Fruit fly (Drosophila melanogaster) S2 (cell line): ENCODE data around the gene CG15375.

ENCODE experiments used
- CG8478 ChIP-seq: fragments of >200 bp; optimal IDR thresholded peaks from 2 replicates; lab custom pipeline; 2018
- CTCF ChIP-seq, 2 experiments: fragments of >200 bp; optimal IDR thresholded peaks; 2 replicates each; lab custom pipeline; 2018

dm6 chrX:4089012-4089649, 12.0 kb upstream of the CG15375 start:
- no peak for TF ChIP-seq CTCF (optimal IDR thresholded peaks at IDR 0.05; lab: Kevin White, UChicago)
- TF ChIP-seq CG8478 (lab: Kevin White, UChicago), result no peak
